Worm (Caenorhabditis elegans) whole organism, L2 larva: ENCODE results near the gene nas-24.
A peak's percentile ranks its signal among the peaks of the same experiment; 100 is the strongest.

Experiments used
- C34F6.9 ChIP-seq: fragments of 150-350 bp; optimal IDR thresholded peaks from 2 replicates; lab custom pipeline; 2014; ENCODE audit warnings: missing biosample characterization, missing genetic modification characterization
- F13H6.1 ChIP-seq: sonication (generic microtip); optimal IDR thresholded peaks from 2 replicates; lab custom pipeline; 2016; ENCODE audit warnings: missing genetic modification characterization, missing compliant biosample characterization
- R02D3.7 ChIP-seq: fragments of 150-350 bp; optimal IDR thresholded peaks from 2 replicates; lab custom pipeline; 2014; ENCODE audit warnings: missing biosample characterization, missing genetic modification characterization
- Y55F3AM.14 ChIP-seq: fragments of 200-800 bp; sonication (Bioruptor generic); optimal IDR thresholded peaks from 2 replicates; lab custom pipeline; 2018; ENCODE audit warnings: mild to moderate bottlenecking, missing genetic modification characterization, missing compliant biosample characterization
- ZK546.5 ChIP-seq: sonication (generic microtip); optimal IDR thresholded peaks from 2 replicates; lab custom pipeline; 2017; ENCODE audit warnings: missing biosample characterization, missing genetic modification characterization
- alr-1 ChIP-seq: fragments of 150-350 bp; optimal IDR thresholded peaks from 2 replicates; lab custom pipeline; 2014; ENCODE audit warnings: missing biosample characterization, missing genetic modification characterization
- aly-2 ChIP-seq: fragments of 150-350 bp; optimal IDR thresholded peaks from 2 replicates; lab custom pipeline; 2014; ENCODE audit warnings: missing biosample characterization, missing genetic modification characterization
- ama-1 ChIP-seq: fragments of 150-350 bp; optimal IDR thresholded peaks from 2 replicates; lab custom pipeline; 2018; ENCODE audit warnings: inconsistent platforms
- blmp-1 ChIP-seq: sonication (generic microtip); optimal IDR thresholded peaks from 2 replicates; lab custom pipeline; 2017; ENCODE audit warnings: missing genetic modification characterization, mild to moderate bottlenecking, missing compliant biosample characterization, antibody characterized with exemption, moderate library complexity; ENCODE audit not compliant: insufficient read depth
- ceh-16 ChIP-seq: fragments of 150-350 bp; optimal IDR thresholded peaks from 2 replicates; lab custom pipeline; 2014; ENCODE audit warnings: missing biosample characterization, missing genetic modification characterization
- ceh-82 ChIP-seq: fragments of 150-350 bp; optimal IDR thresholded peaks from 2 replicates; lab custom pipeline; 2014; ENCODE audit warnings: missing biosample characterization, missing genetic modification characterization
- crh-2 ChIP-seq: sonication (generic microtip); optimal IDR thresholded peaks from 2 replicates; lab custom pipeline; 2017; ENCODE audit warnings: missing biosample characterization, missing genetic modification characterization
- egl-27 ChIP-seq: sonication (generic microtip); optimal IDR thresholded peaks from 3 replicates; lab custom pipeline; 2017; ENCODE audit warnings: missing biosample characterization, missing genetic modification reagents, missing genetic modification characterization
- elt-1 ChIP-seq: fragments of 150-350 bp; optimal IDR thresholded peaks from 2 replicates; lab custom pipeline; 2014; ENCODE audit warnings: missing biosample characterization, missing genetic modification characterization
- elt-3 ChIP-seq: sonication (generic microtip); optimal IDR thresholded peaks from 2 replicates; lab custom pipeline; 2017; ENCODE audit warnings: missing biosample characterization, missing genetic modification characterization
- fos-1 ChIP-seq: fragments of 150-350 bp; optimal IDR thresholded peaks from 2 replicates; lab custom pipeline; 2014; ENCODE audit warnings: missing biosample characterization, missing genetic modification characterization
- gmeb-1 ChIP-seq: fragments of 150-350 bp; optimal IDR thresholded peaks from 2 replicates; lab custom pipeline; 2014; ENCODE audit warnings: missing biosample characterization, missing genetic modification characterization
- lin-11 ChIP-seq: fragments of 150-350 bp; sonication (generic microtip); optimal IDR thresholded peaks from 2 replicates; lab custom pipeline; 2014; ENCODE audit warnings: missing biosample characterization, missing genetic modification characterization, inconsistent platforms, mixed read lengths
- lin-13 ChIP-seq: fragments of 150-350 bp; optimal IDR thresholded peaks from 2 replicates; lab custom pipeline; 2014; ENCODE audit warnings: missing biosample characterization, missing genetic modification reagents, missing genetic modification characterization
- lin-39 ChIP-seq: fragments of 150-350 bp; optimal IDR thresholded peaks from 2 replicates; lab custom pipeline; 2014; ENCODE audit warnings: missing biosample characterization, missing genetic modification reagents, missing genetic modification characterization
- lsy-2 ChIP-seq, 2 experiments: fragments of 150-350 bp in 1 of 2; sonication (generic microtip) in 1 of 2; optimal IDR thresholded peaks; 2 replicates each; lab custom pipeline; 2014 to 2017; ENCODE audit warnings: missing biosample characterization in 2 of 2, missing genetic modification characterization in 2 of 2
- mab-5 ChIP-seq: fragments of 150-350 bp; optimal IDR thresholded peaks from 2 replicates; lab custom pipeline; 2014; ENCODE audit warnings: missing biosample characterization, missing genetic modification characterization
- mbf-1 ChIP-seq: sonication (generic microtip); optimal IDR thresholded peaks from 2 replicates; lab custom pipeline; 2017; ENCODE audit warnings: missing biosample characterization, missing genetic modification characterization
- mdl-1 ChIP-seq, 2 experiments: fragments of 150-350 bp in 1 of 2; sonication (generic microtip) in 1 of 2; optimal IDR thresholded peaks; 2 replicates each; lab custom pipeline; 2017; ENCODE audit warnings: missing biosample characterization in 2 of 2, missing genetic modification characterization in 2 of 2
- nhr-10 ChIP-seq: sonication (generic microtip); optimal IDR thresholded peaks from 2 replicates; lab custom pipeline; 2017; ENCODE audit warnings: missing biosample characterization, missing genetic modification characterization
- nhr-11 ChIP-seq: fragments of 150-350 bp; optimal IDR thresholded peaks from 2 replicates; lab custom pipeline; 2014; ENCODE audit warnings: missing biosample characterization, missing genetic modification characterization
- nhr-129 ChIP-seq: fragments of 150-350 bp; optimal IDR thresholded peaks from 2 replicates; lab custom pipeline; 2014; ENCODE audit warnings: missing biosample characterization, missing genetic modification characterization
- nhr-21 ChIP-seq: fragments of 150-350 bp; optimal IDR thresholded peaks from 2 replicates; lab custom pipeline; 2014; ENCODE audit warnings: missing biosample characterization, missing genetic modification characterization
- nhr-23 ChIP-seq: fragments of 150-350 bp; optimal IDR thresholded peaks from 2 replicates; lab custom pipeline; 2014; ENCODE audit warnings: missing biosample characterization, missing genetic modification reagents, missing genetic modification characterization
- nhr-237 ChIP-seq: fragments of 150-350 bp; optimal IDR thresholded peaks from 2 replicates; lab custom pipeline; 2014; ENCODE audit warnings: missing biosample characterization, missing genetic modification characterization
- nhr-25 ChIP-seq: fragments of 150-350 bp; sonication (generic microtip); optimal IDR thresholded peaks from 3 replicates; lab custom pipeline; 2014; ENCODE audit warnings: missing biosample characterization, missing genetic modification characterization
- nhr-77 ChIP-seq: fragments of 150-350 bp; optimal IDR thresholded peaks from 2 replicates; lab custom pipeline; 2014; ENCODE audit warnings: missing biosample characterization, missing genetic modification characterization
- peb-1 ChIP-seq: fragments of 150-350 bp; optimal IDR thresholded peaks from 2 replicates; lab custom pipeline; 2014; ENCODE audit warnings: missing biosample characterization, missing genetic modification characterization
- sem-4 ChIP-seq: fragments of 150-350 bp; optimal IDR thresholded peaks from 2 replicates; lab custom pipeline; 2014; ENCODE audit warnings: missing biosample characterization, missing genetic modification reagents, missing genetic modification characterization
- skn-1 ChIP-seq: sonication (generic microtip); optimal IDR thresholded peaks from 2 replicates; lab custom pipeline; 2017; ENCODE audit warnings: missing biosample characterization, missing genetic modification characterization
- sma-3 ChIP-seq: sonication (generic microtip); optimal IDR thresholded peaks from 2 replicates; lab custom pipeline; 2016; ENCODE audit warnings: missing genetic modification reagents, missing genetic modification characterization, missing compliant biosample characterization
- sma-9 ChIP-seq, 2 experiments: fragments of 150-350 bp in 1 of 2; sonication (generic microtip) in 1 of 2; optimal IDR thresholded peaks; 2 replicates each; lab custom pipeline; 2014 to 2016; ENCODE audit warnings: missing genetic modification characterization in 2 of 2, mild to moderate bottlenecking in 1 of 2, missing biosample characterization in 1 of 2, missing compliant biosample characterization in 1 of 2, missing genetic modification reagents in 1 of 2, moderate library complexity in 1 of 2
- snpc-4 ChIP-seq: fragments of 150-350 bp; optimal IDR thresholded peaks from 2 replicates; lab custom pipeline; 2014; ENCODE audit warnings: missing biosample characterization, missing genetic modification characterization
- unc-39 ChIP-seq: fragments of 150-350 bp; optimal IDR thresholded peaks from 2 replicates; lab custom pipeline; 2014; ENCODE audit warnings: missing biosample characterization, missing genetic modification characterization
- unc-55 ChIP-seq: fragments of 150-350 bp; sonication (generic microtip); optimal IDR thresholded peaks from 3 replicates; lab custom pipeline; 2014; ENCODE audit warnings: missing biosample characterization, missing genetic modification reagents, missing genetic modification characterization
- unc-62 ChIP-seq: fragments of 150-350 bp; optimal IDR thresholded peaks from 2 replicates; lab custom pipeline; 2014; ENCODE audit warnings: missing biosample characterization, missing genetic modification reagents, missing genetic modification characterization
- zag-1 ChIP-seq: fragments of 150-350 bp; optimal IDR thresholded peaks from 2 replicates; lab custom pipeline; 2014; ENCODE audit warnings: missing biosample characterization, missing genetic modification characterization
- ztf-1 ChIP-seq: fragments of 200-800 bp; sonication (Bioruptor generic); conservative IDR thresholded peaks from 2 replicates; pipeline ENCODE4 v1.3.6; 2022; ENCODE audit warnings: missing genetic modification characterization, missing compliant biosample characterization
- ztf-11 ChIP-seq: sonication (generic microtip); optimal IDR thresholded peaks from 2 replicates; lab custom pipeline; 2017; ENCODE audit warnings: missing biosample characterization, missing genetic modification characterization
- ztf-4 ChIP-seq: fragments of 150-350 bp; optimal IDR thresholded peaks from 2 replicates; lab custom pipeline; 2014; ENCODE audit warnings: missing biosample characterization, missing genetic modification characterization

nas-24 gene

DNA sequence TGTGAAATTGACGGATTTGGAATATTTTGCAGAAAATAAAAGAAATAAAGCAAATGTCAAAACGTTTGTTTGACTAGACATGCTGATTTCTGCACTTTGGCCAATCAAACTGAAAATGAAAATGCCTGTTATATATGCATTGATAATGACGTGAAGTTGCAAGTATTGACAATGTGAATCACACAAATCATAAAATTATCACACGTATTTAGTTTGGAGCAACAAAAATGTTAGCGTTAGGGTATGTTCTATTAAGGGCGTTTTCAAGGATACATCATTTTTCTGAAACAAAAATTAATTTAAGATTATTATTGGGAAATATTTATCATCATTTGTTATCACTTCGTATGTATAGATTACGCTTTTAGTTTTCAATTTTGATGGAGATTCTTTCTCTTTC lies 17.4 kb upstream of the nas-24 start, which contains the start of gene cld-9:
Gene cld-9 (minus strand): TSS at position 81 of the 400 bp plus-strand sequence.
- TF ChIP-seq nhr-77 (tag; lab: Kevin White, UChicago), result no peak
- TF ChIP-seq R02D3.7, result no peak
- no peak for TF ChIP-seq lin-39 (tag; lab: Kevin White, UChicago)
- no peak for TF ChIP-seq ceh-82 (tag; lab: Kevin White, UChicago)
- no peak for TF ChIP-seq crh-2 (tag; lab: Kevin White, UChicago)
- no peak for TF ChIP-seq unc-55 (GFP tag; lab: Kevin White, UChicago)
- TF ChIP-seq fos-1 (tag; lab: Kevin White, UChicago), result peak; percentile 63
- TF ChIP-seq aly-2 (tag; lab: Kevin White, UChicago), result no peak
- TF ChIP-seq sma-9 (GFP tag; optimal IDR thresholded peaks at IDR 0.05; lab: Kevin White, UChicago), result peak; percentile 37
- no peak for TF ChIP-seq sma-9 (tag; optimal IDR thresholded peaks at IDR 0.05; lab: Kevin White, UChicago)

DNA sequence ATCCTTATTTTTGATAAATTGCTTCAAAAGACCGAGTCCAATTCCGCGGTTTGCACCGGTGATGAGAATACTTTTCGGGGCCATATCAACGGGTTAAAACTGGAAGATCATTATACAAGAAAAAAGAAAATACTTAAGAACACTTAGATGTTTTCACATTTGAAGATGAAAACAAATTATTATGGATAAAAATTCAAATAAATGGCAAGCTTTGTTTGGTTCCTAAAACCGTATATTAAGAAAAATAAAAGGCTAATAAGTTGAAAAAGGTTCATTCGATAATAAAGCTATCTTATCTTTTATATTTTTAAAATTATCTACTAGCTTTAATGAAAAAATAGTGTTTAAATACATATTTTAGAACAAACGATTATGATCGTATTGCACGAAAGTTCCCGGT lies 15.7 kb upstream of the nas-24 start, which contains the start of gene F20G2.1:
Gene F20G2.1 (minus strand): TSS at position 101 of the 400 bp plus-strand sequence.
- no peak for TF ChIP-seq alr-1 (tag; lab: Kevin White, UChicago)
- no peak for TF ChIP-seq ztf-11 (tag; lab: Kevin White, UChicago)
- TF ChIP-seq ztf-1, result no peak
- TF ChIP-seq elt-3, result no peak
- TF ChIP-seq nhr-10 (tag; lab: Kevin White, UChicago), result no peak
- no peak for TF ChIP-seq lin-11
- TF ChIP-seq ZK546.5, result no peak
- no peak for TF ChIP-seq egl-27 (tag; lab: Kevin White, UChicago)
- TF ChIP-seq Y55F3AM.14, result no peak
- no peak for TF ChIP-seq nhr-237 (tag; lab: Kevin White, UChicago)
- no peak for TF ChIP-seq ama-1 (lab: Kevin White, UChicago)
- TF ChIP-seq nhr-77 (tag; lab: Kevin White, UChicago), result no peak
- no peak for TF ChIP-seq nhr-23

DNA sequence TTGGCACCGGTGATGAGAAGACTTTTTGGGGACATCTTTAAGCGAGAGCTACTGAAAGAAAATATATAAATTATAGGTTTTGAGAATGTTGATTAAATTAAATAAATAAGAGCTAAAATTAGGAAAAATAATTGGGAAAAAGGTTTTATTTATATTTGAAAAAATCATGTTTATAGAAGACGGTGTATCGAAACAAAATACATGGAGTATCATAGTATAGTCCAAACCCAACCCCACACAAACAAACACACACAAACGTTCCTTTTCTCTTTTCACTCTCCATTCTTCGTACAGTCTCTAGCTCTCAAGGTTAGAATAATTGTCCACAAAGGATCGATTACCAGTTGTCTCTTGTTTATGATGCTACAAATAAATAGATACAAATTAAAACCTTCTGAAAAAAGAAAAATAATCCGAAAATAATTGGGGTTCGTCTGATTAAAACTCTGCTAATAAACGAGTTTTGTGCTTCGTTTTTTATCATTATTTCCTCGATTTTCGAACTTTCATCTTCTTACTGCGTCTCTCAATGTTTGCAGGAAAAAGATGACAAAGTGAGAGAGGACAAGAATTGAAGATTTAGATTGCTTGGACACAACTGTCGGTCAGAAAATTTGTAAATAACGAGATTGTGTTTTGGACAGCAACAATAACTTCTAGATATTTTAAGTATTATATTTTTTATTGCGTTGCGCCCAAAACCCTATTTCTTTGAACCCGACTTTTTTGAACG lies 12.7 kb upstream of the nas-24 start, which contains the start of gene F20G2.2:
Gene F20G2.2 (minus strand): TSS at position 51 of the 733 bp plus-strand sequence.
- TF ChIP-seq mab-5 (no peak), nhr-23 (no peak), lin-39 (tag; lab: Kevin White, UChicago) (no peak), ceh-16 (no peak), fos-1 (tag; lab: Kevin White, UChicago) (peak; percentile 32), F13H6.1 (tag; lab: Kevin White, UChicago) (peak; percentile 12), nhr-25 (tag; lab: Kevin White, UChicago) (peak; percentile 11), nhr-10 (tag; lab: Kevin White, UChicago) (no peak), unc-62 (GFP tag; lab: Kevin White, UChicago) (no peak), unc-39 (tag; lab: Kevin White, UChicago) (no peak), ztf-4 (tag; lab: Kevin White, UChicago) (no peak), unc-55 (GFP tag; lab: Kevin White, UChicago) (no peak), mdl-1 (tag; optimal IDR thresholded peaks at IDR 0.05; lab: Kevin White, UChicago) (no peak), lin-13 (GFP tag; lab: Kevin White, UChicago) (no peak), C34F6.9 (tag; lab: Kevin White, UChicago) (peak; percentile 30), nhr-129 (tag; lab: Kevin White, UChicago) (no peak), zag-1 (tag; lab: Kevin White, UChicago) (no peak), Y55F3AM.14 (no peak), blmp-1 (no peak), nhr-21 (tag; lab: Kevin White, UChicago) (no peak), ztf-1 (no peak), lsy-2 (tag; optimal IDR thresholded peaks at IDR 0.05; lab: Kevin White, UChicago) (no peak), sem-4 (tag; lab: Kevin White, UChicago) (no peak), nhr-77 (tag; lab: Kevin White, UChicago) (no peak), egl-27 (tag; lab: Kevin White, UChicago) (no peak), ztf-11 (tag; lab: Kevin White, UChicago) (no peak), ceh-82 (tag; lab: Kevin White, UChicago) (no peak), nhr-11 (tag; lab: Kevin White, UChicago) (no peak), crh-2 (tag; lab: Kevin White, UChicago) (no peak), gmeb-1 (tag; lab: Kevin White, UChicago) (no peak), lin-11 (no peak), nhr-237 (tag; lab: Kevin White, UChicago) (no peak), elt-3 (no peak), alr-1 (tag; lab: Kevin White, UChicago) (no peak), sma-3 (GFP tag; lab: Kevin White, UChicago) (no peak), aly-2 (tag; lab: Kevin White, UChicago) (no peak), sma-9 (GFP tag; optimal IDR thresholded peaks at IDR 0.05; lab: Kevin White, UChicago) (peak; percentile 13), sma-9 (tag; optimal IDR thresholded peaks at IDR 0.05; lab: Kevin White, UChicago) (no peak), skn-1 (peak; percentile 54), R02D3.7 (no peak), mbf-1 (tag; lab: Kevin White, UChicago) (no peak), ZK546.5 (no peak), elt-1 (tag; lab: Kevin White, UChicago) (no peak), peb-1 (tag; lab: Kevin White, UChicago) (no peak), snpc-4 (tag; lab: Kevin White, UChicago) (no peak)
